Worm (Caenorhabditis elegans): ENCODE data around the gene osm-5.

osm-5 gene

DNA sequence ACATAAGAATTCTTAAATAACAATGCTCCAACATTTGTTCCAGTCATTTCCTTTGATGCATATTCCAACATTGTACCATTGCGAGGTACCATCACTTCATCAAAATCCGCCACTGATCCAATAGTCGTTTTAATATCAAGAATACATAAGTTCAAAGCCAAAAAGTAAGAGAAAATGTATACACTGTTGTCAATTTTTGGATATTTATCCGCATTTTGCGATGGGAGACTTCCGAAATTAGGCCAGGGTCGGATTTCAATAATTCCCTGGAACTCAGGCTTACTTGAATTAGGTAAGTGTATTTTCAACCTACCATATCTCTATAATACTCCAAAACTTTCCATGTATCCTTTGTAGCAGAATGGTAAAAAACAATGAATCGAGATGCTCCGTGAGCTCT, 50.1 kb downstream of the osm-5 start, which contains the start of gene M02F4.2:
Gene M02F4.2, minus strand, starts transcription at position 101 of the 400 bp plus-strand sequence.
- no peak for TF ChIP-seq xbp-1 (tag; optimal IDR thresholded peaks at IDR 0.05)
- TF ChIP-seq lin-35 (GFP tag; optimal IDR thresholded peaks at IDR 0.05) = no peak
- TF ChIP-seq nhr-12 (tag; optimal IDR thresholded peaks at IDR 0.05) = no peak
- no peak for TF ChIP-seq fkh-10 (GFP tag; optimal IDR thresholded peaks at IDR 0.05)
- no peak for TF ChIP-seq tlp-1 (tag; optimal IDR thresholded peaks at IDR 0.05)
- TF ChIP-seq C16A3.4 (tag; optimal IDR thresholded peaks at IDR 0.05) = no peak
- TF ChIP-seq lir-3 (tag; optimal IDR thresholded peaks at IDR 0.05; ENCODE audit: poor library complexity) = no peak
- TF ChIP-seq mdl-1 (tag; optimal IDR thresholded peaks at IDR 0.05) = no peak
- no peak for TF ChIP-seq rnt-1 (tag; optimal IDR thresholded peaks at IDR 0.05)
- TF ChIP-seq unc-98 (GFP tag; IDR thresholded peaks at IDR 0.05) = no peak
- TF ChIP-seq C04F5.9 (tag; optimal IDR thresholded peaks at IDR 0.05) = no peak
- TF ChIP-seq vab-15 (tag; optimal IDR thresholded peaks at IDR 0.05) = no peak
- no peak for TF ChIP-seq nhr-20 (tag; optimal IDR thresholded peaks at IDR 0.05)
- no peak for TF ChIP-seq nhr-19 (GFP tag; conservative IDR thresholded peaks at IDR 0.05)
- no peak for TF ChIP-seq nhr-47 (tag; optimal IDR thresholded peaks at IDR 0.05)
- TF ChIP-seq nhr-237 (tag; optimal IDR thresholded peaks at IDR 0.05) = no peak

DNA sequence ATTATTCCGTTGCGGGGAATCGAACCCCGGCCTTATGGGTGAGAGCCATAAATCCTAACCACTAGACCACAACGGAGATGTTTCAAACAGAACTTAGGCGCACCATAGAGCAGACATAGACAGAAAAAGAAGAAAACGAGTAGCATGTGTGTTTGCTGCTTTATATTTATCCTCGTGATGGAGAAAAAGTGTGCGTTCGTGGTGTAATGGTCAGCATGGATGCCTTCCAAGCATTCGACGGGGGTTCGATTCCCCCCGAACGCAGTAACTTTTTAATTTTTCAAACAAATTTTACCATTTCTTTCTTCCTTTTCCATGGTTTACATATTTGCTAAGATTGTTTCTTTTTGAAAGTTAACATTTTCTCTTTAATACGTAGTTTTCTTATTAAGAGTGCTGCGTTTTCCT, 51.9 kb downstream of the osm-5 start:
- peak; percentile 91 for TF ChIP-seq xbp-1 (tag; optimal IDR thresholded peaks at IDR 0.05)
- TF ChIP-seq nhr-77 (tag; optimal IDR thresholded peaks at IDR 0.05) = peak; percentile 93
- TF ChIP-seq lir-3 (tag; optimal IDR thresholded peaks at IDR 0.05; ENCODE audit: poor library complexity) = peak; percentile 88
- peak; percentile 80 for TF ChIP-seq hpl-2 (GFP tag; optimal IDR thresholded peaks at IDR 0.05)
- no peak for TF ChIP-seq alr-1 (tag; optimal IDR thresholded peaks at IDR 0.05; ENCODE audit: borderline replicate concordance)
- peak; percentile 94 for TF ChIP-seq swsn-7 (tag; optimal IDR thresholded peaks at IDR 0.05)
- peak; percentile 69; the same call in 1 of the 2 replicates for TF ChIP-seq unc-98 (GFP tag; IDR thresholded peaks at IDR 0.05)
- peak; percentile 92 for TF ChIP-seq tbx-2 (tag; optimal IDR thresholded peaks at IDR 0.05)
- TF ChIP-seq unc-62 (GFP tag; optimal IDR thresholded peaks at IDR 0.05) = no peak
- peak; percentile 28 for TF ChIP-seq ceh-90 (tag; optimal IDR thresholded peaks at IDR 0.05)
- TF ChIP-seq ztf-11 (tag; optimal IDR thresholded peaks at IDR 0.05) = peak; percentile 64 to 76
- TF ChIP-seq mab-9 (GFP tag; IDR thresholded peaks at IDR 0.05) = peak; percentile 89
- no peak for TF ChIP-seq C34B4.2 (tag; optimal IDR thresholded peaks at IDR 0.05)
- no peak for TF ChIP-seq hlh-4 (tag; optimal IDR thresholded peaks at IDR 0.05)
- peak in 1 of 2 experiments; percentile 75 for TF ChIP-seq mdl-1 (tag; optimal IDR thresholded peaks at IDR 0.05)
- TF ChIP-seq ztf-4 (tag; optimal IDR thresholded peaks at IDR 0.05) = peak; percentile 83
- TF ChIP-seq snpc-4 (tag; optimal IDR thresholded peaks at IDR 0.05) = peak; percentile 77
- peak; percentile 79 to 89 (median 86) for TF ChIP-seq ceh-82 (tag; optimal IDR thresholded peaks at IDR 0.05)
- peak; percentile 72 for TF ChIP-seq nhr-76 (tag; optimal IDR thresholded peaks at IDR 0.05)
- peak; percentile 74 for TF ChIP-seq isw-1 (GFP tag; IDR thresholded peaks at IDR 0.05)
- peak; percentile 94 for TF ChIP-seq nhr-90 (tag; optimal IDR thresholded peaks at IDR 0.05; ENCODE audit: poor library complexity)
- TF ChIP-seq nhr-28 (tag; optimal IDR thresholded peaks at IDR 0.05) = peak; percentile 55
- TF ChIP-seq aly-2 (tag; optimal IDR thresholded peaks at IDR 0.05) = peak; percentile 96
- TF ChIP-seq egl-27 (tag; optimal IDR thresholded peaks at IDR 0.05) = peak; percentile 27 to 72
- peak; percentile 64 to 84 for TF ChIP-seq lin-35 (GFP tag; optimal IDR thresholded peaks at IDR 0.05)
- peak; percentile 88 for TF ChIP-seq fos-1 (tag; optimal IDR thresholded peaks at IDR 0.05)
- no peak for TF ChIP-seq Y116A8C.19 (tag; optimal IDR thresholded peaks at IDR 0.05; ENCODE audit: borderline replicate concordance)
- peak; percentile 96 for TF ChIP-seq nhr-47 (tag; optimal IDR thresholded peaks at IDR 0.05)
- no peak for TF ChIP-seq sptf-1 (tag; optimal IDR thresholded peaks at IDR 0.05)
- TF ChIP-seq fkh-4 (tag; optimal IDR thresholded peaks at IDR 0.05; ENCODE audit: borderline replicate concordance) = peak; percentile 66
- TF ChIP-seq ceh-63 (GFP tag; optimal IDR thresholded peaks at IDR 0.05) = peak; percentile 76
- no peak for TF ChIP-seq pag-3 (tag; optimal IDR thresholded peaks at IDR 0.05; ENCODE audit: borderline replicate concordance, insufficient read depth)
- TF ChIP-seq zip-4 (GFP tag; optimal IDR thresholded peaks at IDR 0.05) = peak; percentile 81
- TF ChIP-seq mef-2 (tag; optimal IDR thresholded peaks at IDR 0.05) = peak; percentile 41
- TF ChIP-seq ama-1 (optimal IDR thresholded peaks at IDR 0.05) = peak; percentile 55
- TF ChIP-seq C04F5.9 (tag; optimal IDR thresholded peaks at IDR 0.05) = peak; percentile 59
- TF ChIP-seq rnt-1 (tag; optimal IDR thresholded peaks at IDR 0.05) = peak; percentile 90
- no peak for TF ChIP-seq nhr-12 (tag; optimal IDR thresholded peaks at IDR 0.05)
- peak; percentile 52 for TF ChIP-seq efl-3 (GFP tag; optimal IDR thresholded peaks at IDR 0.05)
- peak; percentile 94 for TF ChIP-seq nhr-20 (tag; optimal IDR thresholded peaks at IDR 0.05)
- TF ChIP-seq lsy-2 (tag; optimal IDR thresholded peaks at IDR 0.05) = peak; percentile 82 to 84
- peak; percentile 84 for TF ChIP-seq elt-2 (tag; optimal IDR thresholded peaks at IDR 0.05)
- peak; percentile 90 for TF ChIP-seq fkh-10 (GFP tag; optimal IDR thresholded peaks at IDR 0.05)
- TF ChIP-seq vab-15 (tag; optimal IDR thresholded peaks at IDR 0.05) = no peak

Data from whole organism, L1 larva.